Worm (Caenorhabditis elegans): ENCODE results near the gene gst-11.

The gst-11 gene

DNA sequence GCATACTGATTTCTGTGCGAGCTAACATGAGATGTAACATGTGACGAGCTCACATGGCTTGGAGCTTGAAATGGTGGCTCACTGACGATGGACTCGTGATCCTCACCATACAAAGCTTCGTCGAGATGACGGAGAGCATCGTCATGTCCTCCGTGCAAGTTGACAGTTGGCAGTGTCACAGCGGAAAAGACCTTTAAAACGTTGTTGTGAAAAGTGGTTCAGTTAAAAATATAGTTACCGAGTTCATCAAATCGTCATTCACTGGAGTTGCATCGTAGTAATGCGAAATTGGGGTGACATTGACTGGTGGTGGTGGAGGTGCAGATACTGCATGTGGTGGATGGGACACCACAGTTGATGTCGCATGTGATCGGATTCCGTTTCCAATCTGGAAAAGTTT is 23.1 kb downstream of the gst-11 start:
- no peak for TF ChIP-seq R02D3.7 (tag; optimal IDR thresholded peaks at IDR 0.05)
- TF ChIP-seq nhr-11 (tag; optimal IDR thresholded peaks at IDR 0.05), result no peak
- TF ChIP-seq lin-11 (tag; optimal IDR thresholded peaks at IDR 0.05), result no peak
- no peak for TF ChIP-seq ztf-11 (tag; optimal IDR thresholded peaks at IDR 0.05)
- TF ChIP-seq mdl-1 (tag; optimal IDR thresholded peaks at IDR 0.05), result no peak
- TF ChIP-seq nhr-10 (tag; optimal IDR thresholded peaks at IDR 0.05), result no peak
- no peak for TF ChIP-seq ceh-82 (tag; optimal IDR thresholded peaks at IDR 0.05)
- no peak for TF ChIP-seq elt-3 (tag; optimal IDR thresholded peaks at IDR 0.05)
- no peak for TF ChIP-seq sem-4 (tag; optimal IDR thresholded peaks at IDR 0.05)
- TF ChIP-seq unc-55 (GFP tag; optimal IDR thresholded peaks at IDR 0.05), result no peak
- TF ChIP-seq nhr-12 (tag; optimal IDR thresholded peaks at IDR 0.05), result no peak
- no peak for TF ChIP-seq elt-1 (tag; optimal IDR thresholded peaks at IDR 0.05)
- TF ChIP-seq blmp-1 (tag; optimal IDR thresholded peaks at IDR 0.05; ENCODE audit: insufficient read depth), result no peak
- TF ChIP-seq unc-62 (GFP tag; optimal IDR thresholded peaks at IDR 0.05), result no peak
- no peak for TF ChIP-seq Y55F3AM.14 (GFP tag; optimal IDR thresholded peaks at IDR 0.05)
- TF ChIP-seq F13H6.1 (tag; optimal IDR thresholded peaks at IDR 0.05), result no peak
- no peak for TF ChIP-seq ama-1 (optimal IDR thresholded peaks at IDR 0.05)

DNA sequence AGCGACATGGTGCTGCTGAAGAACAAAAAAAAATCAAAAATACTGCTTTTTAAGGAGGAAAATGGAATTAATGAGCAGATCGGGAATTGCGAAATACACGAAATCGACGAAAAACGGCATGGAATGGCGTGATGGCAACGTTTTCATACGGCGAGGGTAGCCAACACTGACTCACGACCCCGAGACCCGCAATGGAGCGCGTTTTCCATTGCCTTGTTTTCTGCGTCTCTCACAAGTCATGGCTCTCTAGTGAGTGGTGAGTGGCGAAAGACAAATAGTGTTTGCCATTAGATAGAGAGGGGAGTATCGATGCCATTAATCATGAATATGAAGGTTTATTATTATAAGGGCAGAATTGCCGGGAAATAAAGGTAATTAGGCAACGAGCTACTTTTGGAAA is 27.8 kb downstream of the gst-11 start, which contains the start of gene C18B2.4:
TSS of gene C18B2.4 (minus strand) at position 15 of the 400 bp plus-strand sequence.
- TF ChIP-seq mdl-1 (tag; optimal IDR thresholded peaks at IDR 0.05) (peak in 1 of 2 experiments; percentile 22), elt-3 (tag; optimal IDR thresholded peaks at IDR 0.05) (no peak), lin-39 (tag; optimal IDR thresholded peaks at IDR 0.05) (no peak), dmd-4 (tag; optimal IDR thresholded peaks at IDR 0.05) (no peak), mbf-1 (tag; optimal IDR thresholded peaks at IDR 0.05) (no peak), aly-2 (tag; optimal IDR thresholded peaks at IDR 0.05) (no peak), elt-1 (tag; optimal IDR thresholded peaks at IDR 0.05) (no peak), snpc-4 (tag; optimal IDR thresholded peaks at IDR 0.05) (peak; percentile 49), ceh-16 (tag; optimal IDR thresholded peaks at IDR 0.05) (no peak), nhr-11 (tag; optimal IDR thresholded peaks at IDR 0.05) (no peak), nhr-77 (tag; optimal IDR thresholded peaks at IDR 0.05) (peak; percentile 47), nhr-12 (tag; optimal IDR thresholded peaks at IDR 0.05) (no peak), nhr-237 (tag; optimal IDR thresholded peaks at IDR 0.05) (no peak), nhr-10 (tag; optimal IDR thresholded peaks at IDR 0.05) (no peak), nhr-6 (tag; optimal IDR thresholded peaks at IDR 0.05) (no peak), crh-2 (tag; optimal IDR thresholded peaks at IDR 0.05) (peak; percentile 87), Y55F3AM.14 (GFP tag; optimal IDR thresholded peaks at IDR 0.05) (no peak), zag-1 (tag; optimal IDR thresholded peaks at IDR 0.05) (peak; percentile 76), nhr-129 (tag; optimal IDR thresholded peaks at IDR 0.05) (peak; percentile 86), fos-1 (tag; optimal IDR thresholded peaks at IDR 0.05) (peak; percentile 99), sma-3 (GFP tag; optimal IDR thresholded peaks at IDR 0.05) (peak; percentile 47), sma-9 (GFP tag; optimal IDR thresholded peaks at IDR 0.05) (peak; percentile 59), sma-9 (tag; optimal IDR thresholded peaks at IDR 0.05) (no peak), egl-27 (tag; optimal IDR thresholded peaks at IDR 0.05) (no peak), blmp-1 (tag; optimal IDR thresholded peaks at IDR 0.05; ENCODE audit: insufficient read depth) (no peak), nhr-25 (tag; optimal IDR thresholded peaks at IDR 0.05) (no peak), unc-55 (GFP tag; optimal IDR thresholded peaks at IDR 0.05) (peak; percentile 86), nhr-23 (tag; optimal IDR thresholded peaks at IDR 0.05) (no peak), alr-1 (tag; optimal IDR thresholded peaks at IDR 0.05) (no peak), skn-1 (tag; optimal IDR thresholded peaks at IDR 0.05) (peak; percentile 19), sem-4 (tag; optimal IDR thresholded peaks at IDR 0.05) (peak; percentile 53), ama-1 (optimal IDR thresholded peaks at IDR 0.05) (no peak), lin-11 (tag; optimal IDR thresholded peaks at IDR 0.05) (peak; percentile 50), ztf-1 (GFP tag; conservative IDR thresholded peaks at IDR 0.05) (no peak), unc-62 (GFP tag; optimal IDR thresholded peaks at IDR 0.05) (no peak), R02D3.7 (tag; optimal IDR thresholded peaks at IDR 0.05) (no peak), gmeb-1 (tag; optimal IDR thresholded peaks at IDR 0.05) (peak; percentile 55), peb-1 (tag; optimal IDR thresholded peaks at IDR 0.05) (peak; percentile 20), nhr-21 (tag; optimal IDR thresholded peaks at IDR 0.05) (peak; percentile 25), ceh-82 (tag; optimal IDR thresholded peaks at IDR 0.05) (no peak), unc-39 (tag; optimal IDR thresholded peaks at IDR 0.05) (no peak), ztf-4 (tag; optimal IDR thresholded peaks at IDR 0.05) (peak; percentile 24), F13H6.1 (tag; optimal IDR thresholded peaks at IDR 0.05) (peak; percentile 62), C34F6.9 (tag; optimal IDR thresholded peaks at IDR 0.05) (peak; percentile 84), ZK546.5 (tag; optimal IDR thresholded peaks at IDR 0.05) (no peak), mab-5 (tag; optimal IDR thresholded peaks at IDR 0.05) (peak; percentile 84), lsy-2 (tag; optimal IDR thresholded peaks at IDR 0.05) (peak; percentile 28 to 73), ztf-11 (tag; optimal IDR thresholded peaks at IDR 0.05) (no peak), lin-13 (GFP tag; optimal IDR thresholded peaks at IDR 0.05) (peak; percentile 38)

Measured in whole organism, L2 larva.